Fruit fly (Drosophila melanogaster): ENCODE results near the gene Diedel.
A peak's percentile ranks its signal among the peaks of the same experiment; 100 is the strongest.

The Diedel gene

dm6 chr3R:29496315-29496714, 2.7 kb downstream of the Diedel start:
- TF ChIP-seq CG14655 (GFP tag; optimal IDR thresholded peaks at IDR 0.05), result no peak
- no peak for TF ChIP-seq CG15710 (tag; optimal IDR thresholded peaks at IDR 0.05)
- no peak for TF ChIP-seq Pif1B (GFP tag; optimal IDR thresholded peaks at IDR 0.05)
- TF ChIP-seq Ets98B (GFP tag; IDR thresholded peaks at IDR 0.05), result no peak
- TF ChIP-seq rn (GFP tag; IDR thresholded peaks at IDR 0.05), result no peak
- no peak for TF ChIP-seq CG9948 (tag; optimal IDR thresholded peaks at IDR 0.05)
- TF ChIP-seq EcR (GFP tag; optimal IDR thresholded peaks at IDR 0.05), result no peak
- no peak for TF ChIP-seq CG17806 (tag; optimal IDR thresholded peaks at IDR 0.05)
- no peak for TF ChIP-seq CG34367 (tag; optimal IDR thresholded peaks at IDR 0.05)
- TF ChIP-seq CG13204 (GFP tag; optimal IDR thresholded peaks at IDR 0.05), result no peak
- no peak for TF ChIP-seq fd96Ca (GFP tag; IDR thresholded peaks at IDR 0.05)
- no peak for TF ChIP-seq Snoo (tag; optimal IDR thresholded peaks at IDR 0.05)
- TF ChIP-seq CG8159 (tag; optimal IDR thresholded peaks at IDR 0.05), result no peak

dm6 chr3R:29502978-29503377, 9.3 kb downstream of the Diedel start:
- TF ChIP-seq CG17806 (tag; optimal IDR thresholded peaks at IDR 0.05) (no peak), fd96Ca (GFP tag; IDR thresholded peaks at IDR 0.05) (0 out of 3 replicates have a peak, but pooled peaks have one; percentile 10)

- TF ChIP-seq CG15710 (tag; optimal IDR thresholded peaks at IDR 0.05) (no peak), CG8301 (tag; optimal IDR thresholded peaks at IDR 0.05) (no peak), CG10348 (GFP tag; IDR thresholded peaks at IDR 0.05) (no peak), Ets98B (GFP tag; IDR thresholded peaks at IDR 0.05) (peak; percentile 14; the same call in 1 of the 2 replicates), CG4496 (GFP tag; IDR thresholded peaks at IDR 0.05) (0 out of 3 replicates have a peak, but pooled peaks have one; percentile 13)
These were observed 9.9 kb downstream of the Diedel start, which contains the start of gene Trc8 for dm6 chr3R:29503406-29504116. Gene Trc8, minus strand, starts transcription at chr3R:29503797.

- peak; percentile 36 for TF ChIP-seq CG15710 (tag; optimal IDR thresholded peaks at IDR 0.05)
- TF ChIP-seq CG8159 (tag; optimal IDR thresholded peaks at IDR 0.05), result peak; percentile 38
- 0 out of 2 replicates have a peak, but pooled peaks have one; percentile 17 for TF ChIP-seq CG12605 (GFP tag; IDR thresholded peaks at IDR 0.05)
- peak; percentile 64 for TF ChIP-seq Ets98B (GFP tag; IDR thresholded peaks at IDR 0.05)
- no peak for TF ChIP-seq D1 (tag; optimal IDR thresholded peaks at IDR 0.05)
- no peak for TF ChIP-seq CG8301 (tag; optimal IDR thresholded peaks at IDR 0.05)
- TF ChIP-seq CG17806 (tag; optimal IDR thresholded peaks at IDR 0.05), result no peak
- TF ChIP-seq CG4496 (GFP tag; IDR thresholded peaks at IDR 0.05), result peak; percentile 59
- TF ChIP-seq CG10348 (GFP tag; IDR thresholded peaks at IDR 0.05), result no peak
- TF ChIP-seq fd96Ca (GFP tag; IDR thresholded peaks at IDR 0.05), result peak; percentile 55; the same call in 1 of the 3 replicates
- TF ChIP-seq EcR (GFP tag; optimal IDR thresholded peaks at IDR 0.05), result no peak
- TF ChIP-seq gl (tag; optimal IDR thresholded peaks at IDR 0.05), result no peak
- peak; percentile 18 for TF ChIP-seq CG13204 (GFP tag; optimal IDR thresholded peaks at IDR 0.05)
- TF ChIP-seq Snoo (tag; optimal IDR thresholded peaks at IDR 0.05), result peak; percentile 9
- TF ChIP-seq Pif1A (GFP tag; optimal IDR thresholded peaks at IDR 0.05), result no peak
- no peak for TF ChIP-seq Pif1B (GFP tag; optimal IDR thresholded peaks at IDR 0.05)
- TF ChIP-seq CG32121 (GFP tag; IDR thresholded peaks at IDR 0.05), result peak; percentile 39; the same call in 1 of the 2 replicates
- TF ChIP-seq rn (GFP tag; IDR thresholded peaks at IDR 0.05), result peak; percentile 56
These were observed 12.9 kb downstream of the Diedel start for dm6 chr3R:29506581-29506980.

dm6 chr3R:29508551-29509266, 15.1 kb downstream of the Diedel start:
- peak; percentile 9 for TF ChIP-seq CG9948 (tag; optimal IDR thresholded peaks at IDR 0.05)
- peak; percentile 55 for TF ChIP-seq CG14655 (GFP tag; optimal IDR thresholded peaks at IDR 0.05)
- TF ChIP-seq fd96Ca (GFP tag; IDR thresholded peaks at IDR 0.05), result no peak
- no peak for TF ChIP-seq Ets98B (GFP tag; IDR thresholded peaks at IDR 0.05)
- peak; percentile 21 for TF ChIP-seq CG8301 (tag; optimal IDR thresholded peaks at IDR 0.05)
- no peak for TF ChIP-seq D1 (tag; optimal IDR thresholded peaks at IDR 0.05)
- no peak for TF ChIP-seq gl (tag; optimal IDR thresholded peaks at IDR 0.05)
- TF ChIP-seq CG12605 (GFP tag; IDR thresholded peaks at IDR 0.05), result no peak
- TF ChIP-seq EcR (GFP tag; optimal IDR thresholded peaks at IDR 0.05), result no peak

dm6 chr3R:29511472-29511871, 17.8 kb downstream of the Diedel start:
- no peak for TF ChIP-seq D1 (tag; optimal IDR thresholded peaks at IDR 0.05)
- no peak for TF ChIP-seq CG17806 (tag; optimal IDR thresholded peaks at IDR 0.05)
- TF ChIP-seq CG9948 (tag; optimal IDR thresholded peaks at IDR 0.05), result no peak
- no peak for TF ChIP-seq CG12605 (GFP tag; IDR thresholded peaks at IDR 0.05)
- no peak for TF ChIP-seq gl (tag; optimal IDR thresholded peaks at IDR 0.05)
- TF ChIP-seq CG32121 (GFP tag; IDR thresholded peaks at IDR 0.05), result no peak
- no peak for TF ChIP-seq rn (GFP tag; IDR thresholded peaks at IDR 0.05)
- TF ChIP-seq CG8301 (tag; optimal IDR thresholded peaks at IDR 0.05), result no peak
- TF ChIP-seq Pif1B (GFP tag; optimal IDR thresholded peaks at IDR 0.05), result no peak
- TF ChIP-seq CG14655 (GFP tag; optimal IDR thresholded peaks at IDR 0.05), result no peak
- TF ChIP-seq CG10348 (GFP tag; IDR thresholded peaks at IDR 0.05), result no peak
- TF ChIP-seq CG34367 (tag; optimal IDR thresholded peaks at IDR 0.05), result no peak
- no peak for TF ChIP-seq EcR (GFP tag; optimal IDR thresholded peaks at IDR 0.05)

Data from whole organism, pupa.